Worm (Caenorhabditis elegans) whole organism, L4 larva: ENCODE measurements around the gene R07B7.10.
"Not testable (repeated sequence)": the region's sequence is repeated elsewhere in the genome, so short reads cannot be mapped to it uniquely, and the experiment has no call there.

Experiments used
- D1046.2 ChIP-seq: fragments of 200-800 bp; sonication (Bioruptor generic); IDR thresholded peaks from 2 replicates; pipeline ENCODE4 v1.3.6; 2022; ENCODE audit warnings: missing genetic modification characterization, missing compliant biosample characterization
- F10B5.3 ChIP-seq: sonication (generic microtip); optimal IDR thresholded peaks from 2 replicates; lab custom pipeline; 2016; ENCODE audit warnings: mild to moderate bottlenecking, missing genetic modification characterization, missing compliant biosample characterization
- F37D6.2 ChIP-seq: sonication (generic microtip); optimal IDR thresholded peaks from 2 replicates; lab custom pipeline; 2016; ENCODE audit warnings: mild to moderate bottlenecking, missing genetic modification characterization, missing compliant biosample characterization
- Y105C5A.15 ChIP-seq: fragments of 200-800 bp; sonication (Bioruptor generic); IDR thresholded peaks from 2 replicates; pipeline ENCODE4 v1.3.6; 2022; ENCODE audit warnings: missing genetic modification characterization, missing compliant biosample characterization
- Y48G9A.11 ChIP-seq: fragments of 200-800 bp; sonication (Bioruptor generic); IDR thresholded peaks from 2 replicates; pipeline ENCODE4 v1.3.6; 2022; ENCODE audit warnings: missing genetic modification reagents, missing genetic modification characterization, missing compliant biosample characterization
- ZK546.5 ChIP-seq, 2 experiments: sonication (generic microtip); optimal IDR thresholded peaks; 2 replicates each; lab custom pipeline; 2017; ENCODE audit warnings: missing biosample characterization in 2 of 2, missing genetic modification characterization in 2 of 2
- aha-1 ChIP-seq: fragments of 150-350 bp; peaks from one replicate; lab custom pipeline; 2014; ENCODE audit warnings: missing biosample characterization, missing genetic modification characterization
- aly-2 ChIP-seq: sonication (generic microtip); optimal IDR thresholded peaks from 2 replicates; lab custom pipeline; 2018; ENCODE audit warnings: missing biosample characterization, missing genetic modification characterization
- ama-1 ChIP-seq: fragments of 150-350 bp; optimal IDR thresholded peaks from 2 replicates; lab custom pipeline; 2014; ENCODE audit warnings: inconsistent platforms, mixed read lengths
- arid-1 ChIP-seq: fragments of 200-800 bp; sonication (Bioruptor generic); conservative IDR thresholded peaks from 2 replicates; pipeline ENCODE4 v1.3.6; 2022; ENCODE audit warnings: missing genetic modification reagents, missing genetic modification characterization, missing compliant biosample characterization
- ceh-20 ChIP-seq: fragments of 200-800 bp; sonication (Bioruptor generic); IDR thresholded peaks from 2 replicates; pipeline ENCODE4 v1.3.6; 2022; ENCODE audit warnings: missing genetic modification reagents, missing genetic modification characterization, missing compliant biosample characterization
- ceh-28 ChIP-seq: fragments of 150-350 bp; optimal IDR thresholded peaks from 2 replicates; lab custom pipeline; 2014; ENCODE audit warnings: missing biosample characterization, missing genetic modification reagents, missing genetic modification characterization
- ceh-44 ChIP-seq: fragments of 200-800 bp; sonication (Bioruptor generic); IDR thresholded peaks from 2 replicates; pipeline ENCODE4 v1.3.6; 2022; ENCODE audit warnings: missing genetic modification reagents, missing genetic modification characterization, missing compliant biosample characterization
- ceh-62 ChIP-seq: sonication (generic microtip); optimal IDR thresholded peaks from 2 replicates; lab custom pipeline; 2017; ENCODE audit warnings: missing biosample characterization, missing genetic modification characterization
- daf-16 ChIP-seq, 3 experiments: sonication (generic microtip); optimal IDR thresholded peaks; 2 replicates each; lab custom pipeline; 2016 to 2017; ENCODE audit warnings: missing genetic modification characterization in 3 of 3, missing genetic modification reagents in 3 of 3, mild to moderate bottlenecking in 2 of 3, missing compliant biosample characterization in 2 of 3, missing biosample characterization in 1 of 3, moderate library complexity in 1 of 3
- daf-8 ChIP-seq: fragments of 200-800 bp; sonication (Bioruptor generic); IDR thresholded peaks from 2 replicates; pipeline ENCODE4 v1.3.6; 2022; ENCODE audit warnings: missing genetic modification characterization, missing compliant biosample characterization
- egl-27 ChIP-seq: sonication (generic microtip); optimal IDR thresholded peaks from 3 replicates; lab custom pipeline; 2017; ENCODE audit warnings: missing biosample characterization, missing genetic modification reagents, missing genetic modification characterization
- gei-8 ChIP-seq: fragments of 200-800 bp; sonication (Bioruptor generic); optimal IDR thresholded peaks from 2 replicates; lab custom pipeline; 2018; ENCODE audit warnings: mild to moderate bottlenecking, missing genetic modification characterization, missing compliant biosample characterization
- lin-13 ChIP-seq: fragments of 150-350 bp; optimal IDR thresholded peaks from 2 replicates; lab custom pipeline; 2014; ENCODE audit warnings: missing biosample characterization, missing genetic modification reagents, missing genetic modification characterization
- lin-29 ChIP-seq: fragments of 200-800 bp; sonication (Bioruptor generic); IDR thresholded peaks from 2 replicates; pipeline ENCODE4 v1.3.6; 2022; ENCODE audit warnings: missing genetic modification reagents, missing genetic modification characterization, missing compliant biosample characterization
- lin-38 ChIP-seq: fragments of 200-800 bp; sonication (Bioruptor generic); IDR thresholded peaks from 2 replicates; pipeline ENCODE4 v1.3.6; 2022; ENCODE audit warnings: missing genetic modification reagents, missing genetic modification characterization, missing compliant biosample characterization
- lir-3 ChIP-seq: sonication (generic microtip); optimal IDR thresholded peaks from 2 replicates; lab custom pipeline; 2016; ENCODE audit warnings: mild to moderate bottlenecking, missing genetic modification characterization, missing compliant biosample characterization
- madf-9 ChIP-seq: fragments of 200-800 bp; sonication (Bioruptor generic); conservative IDR thresholded peaks from 2 replicates; pipeline ENCODE4 v1.3.6; 2022; ENCODE audit warnings: missing genetic modification reagents, missing genetic modification characterization, missing compliant biosample characterization
- mxl-2 ChIP-seq: fragments of 200-800 bp; sonication (Bioruptor generic); conservative IDR thresholded peaks from 2 replicates; pipeline ENCODE4 v1.3.6; 2022; ENCODE audit warnings: missing genetic modification reagents, missing genetic modification characterization, missing compliant biosample characterization
- nhr-10 ChIP-seq: fragments of 150-350 bp; optimal IDR thresholded peaks from 2 replicates; lab custom pipeline; 2014; ENCODE audit warnings: missing biosample characterization, missing genetic modification characterization
- nhr-25 ChIP-seq: sonication (generic microtip); optimal IDR thresholded peaks from 2 replicates; lab custom pipeline; 2017; ENCODE audit warnings: missing genetic modification characterization, mild to moderate bottlenecking, missing compliant biosample characterization, antibody characterized with exemption, moderate library complexity, borderline replicate concordance; ENCODE audit not compliant: insufficient read depth
- nhr-42 ChIP-seq: fragments of 200-800 bp; sonication (Bioruptor generic); IDR thresholded peaks from 2 replicates; pipeline ENCODE4 v1.3.6; 2022; ENCODE audit warnings: missing genetic modification characterization, missing compliant biosample characterization
- nhr-48 ChIP-seq: sonication (generic microtip); optimal IDR thresholded peaks from 2 replicates; lab custom pipeline; 2016; ENCODE audit warnings: mild to moderate bottlenecking, missing genetic modification characterization, missing compliant biosample characterization
- nhr-76 ChIP-seq: fragments of 150-350 bp; optimal IDR thresholded peaks from 2 replicates; lab custom pipeline; 2014; ENCODE audit warnings: missing biosample characterization, missing genetic modification characterization
- pha-4 ChIP-seq, 2 experiments: fragments of 150-350 bp in 1 of 2; fragments of 200-800 bp in 1 of 2; sonication (Bioruptor generic) in 1 of 2; IDR thresholded peaks in 1 of 2; optimal IDR thresholded peaks in 1 of 2; 2 replicates each; pipeline versions ENCODE4 v1.3.6 to Lab custom; 2014 to 2022; ENCODE audit warnings: missing genetic modification characterization in 2 of 2, missing genetic modification reagents in 2 of 2, missing biosample characterization in 1 of 2, missing compliant biosample characterization in 1 of 2
- rbr-2 ChIP-seq: sonication (generic microtip); optimal IDR thresholded peaks from 2 replicates; lab custom pipeline; 2016; ENCODE audit warnings: missing genotype, missing genetic modification characterization, missing compliant biosample characterization
- snpc-1.2 ChIP-seq: fragments of 200-800 bp; sonication (Bioruptor generic); IDR thresholded peaks from 2 replicates; pipeline ENCODE4 v1.3.6; 2022; ENCODE audit warnings: missing genetic modification reagents, missing genetic modification characterization, missing compliant biosample characterization
- spr-1 ChIP-seq: sonication (generic microtip); optimal IDR thresholded peaks from 2 replicates; lab custom pipeline; 2016; ENCODE audit warnings: mild to moderate bottlenecking, missing genetic modification characterization, missing compliant biosample characterization
- tag-97 ChIP-seq: fragments of 200-800 bp; sonication (Bioruptor generic); IDR thresholded peaks from 2 replicates; pipeline ENCODE4 v1.3.6; 2022; ENCODE audit warnings: missing genetic modification characterization, missing compliant biosample characterization
- zfp-2 ChIP-seq: sonication (generic microtip); optimal IDR thresholded peaks from 2 replicates; lab custom pipeline; 2016; ENCODE audit warnings: mild to moderate bottlenecking, missing genetic modification characterization, missing compliant biosample characterization

R07B7.10 gene

ce11 chrV:12115150-12115549 is 32.1 kb downstream of the R07B7.10 start (continued):
- no peak for TF ChIP-seq daf-16 (GFP tag; optimal IDR thresholded peaks at IDR 0.05; lab: Kevin White, UChicago)
- peak; percentile 69 for TF ChIP-seq daf-16 (tag; optimal IDR thresholded peaks at IDR 0.05; lab: Kevin White, UChicago)

ce11 chrV:12117567-12118053 is 34.6 kb downstream of the R07B7.10 start, which contains the start of gene C13C4.8:
TSS of gene C13C4.8 (plus strand) at chrV:12118003.
- TF ChIP-seq nhr-48 (tag; lab: Kevin White, UChicago) (no peak), Y105C5A.15 (GFP tag; lab: Robert Waterston, UW) (no peak), nhr-10 (tag; lab: Kevin White, UChicago) (no peak), spr-1 (tag; lab: Kevin White, UChicago) (no peak), aha-1 (peak; percentile 90), madf-9 (no peak), ZK546.5 (tag; optimal IDR thresholded peaks at IDR 0.05; lab: Kevin White, UChicago) (no peak), nhr-76 (tag; lab: Kevin White, UChicago) (no peak), ceh-20 (GFP tag; lab: Robert Waterston, UW) (no peak), pha-4 (GFP tag; IDR thresholded peaks at IDR 0.05; lab: Robert Waterston, UW) (no peak), pha-4 (tag; optimal IDR thresholded peaks at IDR 0.05; lab: Kevin White, UChicago) (peak; percentile 9), tag-97 (GFP tag; lab: Robert Waterston, UW) (no peak), ceh-44 (GFP tag; lab: Robert Waterston, UW) (no peak)
- TF ChIP-seq, all 104 proteins: peak for 2

- TF ChIP-seq aly-2 (tag; lab: Kevin White, UChicago) = no peak
- no peak for TF ChIP-seq gei-8 (GFP tag; lab: Kevin White, UChicago)
- no peak for TF ChIP-seq ceh-62 (tag; lab: Kevin White, UChicago)
- TF ChIP-seq snpc-1.2 (GFP tag; lab: Robert Waterston, UW) = no peak
- no peak for TF ChIP-seq zfp-2 (tag; lab: Kevin White, UChicago)
- no peak for TF ChIP-seq nhr-42 (GFP tag; lab: Robert Waterston, UW)
- TF ChIP-seq nhr-10 (tag; lab: Kevin White, UChicago) = no peak
- TF ChIP-seq mxl-2 (GFP tag; lab: Robert Waterston, UW) = no peak
- TF ChIP-seq ama-1 = no peak
- TF ChIP-seq lin-29 = no peak
- TF ChIP-seq arid-1 = no peak
- no peak for TF ChIP-seq egl-27 (tag; lab: Kevin White, UChicago)
- TF ChIP-seq lin-13 (GFP tag; lab: Kevin White, UChicago) = no peak
- no peak for TF ChIP-seq D1046.2 (GFP tag; lab: Robert Waterston, UW)
- no peak for TF ChIP-seq rbr-2
- TF ChIP-seq ceh-28 (tag; lab: Kevin White, UChicago) = no peak
- TF ChIP-seq Y48G9A.11 = no peak
- no peak for TF ChIP-seq F37D6.2 (tag; lab: Kevin White, UChicago)
- no peak for TF ChIP-seq daf-8 (GFP tag; lab: Robert Waterston, UW)
Observed at ce11 chrV:12120381-12120780, 37.4 kb downstream of the R07B7.10 start, which contains the start of gene C13C4.7. TSS of gene C13C4.7 (minus strand) at chrV:12120481.

- no peak for TF ChIP-seq lin-38 (GFP tag; lab: Robert Waterston, UW)
- TF ChIP-seq lir-3 = no peak
Observed at ce11 chrV:12121274-12121673, 38.3 kb downstream of the R07B7.10 start, which contains the start of gene C13C4.6. TSS of gene C13C4.6 (plus strand) at chrV:12121574.

- TF ChIP-seq nhr-25 (tag; lab: Kevin White, UChicago); F10B5.3 (tag; lab: Kevin White, UChicago); aha-1: not testable (repeated sequence)
Observed at ce11 chrV:12130688-12131087, 47.7 kb downstream of the R07B7.10 start, which contains the start of gene C27A7.6. TSS of gene C27A7.6 (minus strand) at chrV:12130788.
